Worm (Caenorhabditis elegans) whole organism, young adult: ENCODE results near the gene T06A1.5.

Experiments used
- B0019.2 ChIP-seq: fragments of 200-800 bp; sonication (Bioruptor generic); conservative IDR thresholded peaks from 2 replicates; pipeline ENCODE4 v1.3.6; 2022; ENCODE audit warnings: missing genetic modification reagents, missing genetic modification characterization, missing compliant biosample characterization
- D2030.7 ChIP-seq: fragments of 200-800 bp; sonication (Bioruptor generic); IDR thresholded peaks from 2 replicates; pipeline ENCODE4 v1.3.6; 2022; ENCODE audit warnings: missing genetic modification reagents, missing genetic modification characterization, missing compliant biosample characterization
- F22D6.2 ChIP-seq: sonication (generic microtip); optimal IDR thresholded peaks from 2 replicates; lab custom pipeline; 2016; ENCODE audit warnings: mild to moderate bottlenecking, missing genetic modification characterization, missing compliant biosample characterization
- F23B12.7 ChIP-seq: sonication (generic microtip); optimal IDR thresholded peaks from 2 replicates; lab custom pipeline; 2017; ENCODE audit warnings: missing genetic modification characterization, mild to moderate bottlenecking, missing compliant biosample characterization, antibody characterized with exemption, moderate library complexity; ENCODE audit not compliant: insufficient read depth
- F52B5.7 ChIP-seq: sonication (generic microtip); optimal IDR thresholded peaks from 2 replicates; lab custom pipeline; 2016; ENCODE audit warnings: mild to moderate bottlenecking, missing genetic modification characterization, missing compliant biosample characterization
- F57C9.4 ChIP-seq: sonication (generic microtip); optimal IDR thresholded peaks from 2 replicates; lab custom pipeline; 2017; ENCODE audit warnings: mild to moderate bottlenecking, missing genetic modification characterization, missing compliant biosample characterization
- K12H6.12 ChIP-seq: fragments of 200-800 bp; sonication (Bioruptor generic); optimal IDR thresholded peaks from 2 replicates; lab custom pipeline; 2018; ENCODE audit warnings: mild to moderate bottlenecking, missing genetic modification characterization, missing compliant biosample characterization
- ZK185.1 ChIP-seq: sonication (generic microtip); optimal IDR thresholded peaks from 2 replicates; lab custom pipeline; 2016; ENCODE audit warnings: mild to moderate bottlenecking, missing genetic modification characterization, missing compliant biosample characterization; ENCODE audit not compliant: poor library complexity, severe bottlenecking
- akir-1 ChIP-seq: fragments of 200-800 bp; sonication (Bioruptor generic); optimal IDR thresholded peaks from 2 replicates; lab custom pipeline; 2018; ENCODE audit warnings: mild to moderate bottlenecking, missing genetic modification characterization, moderate library complexity, missing compliant biosample characterization
- ama-1 ChIP-seq, 3 experiments: fragments of 150-350 bp in 1 of 3; sonication (generic microtip) in 2 of 3; optimal IDR thresholded peaks; 2 replicates each; lab custom pipeline; 2014 to 2018; ENCODE audit warnings: missing biosample characterization in 2 of 3, missing genetic modification characterization in 2 of 3, missing genetic modification reagents in 2 of 3
- athp-1 ChIP-seq: sonication (generic microtip); optimal IDR thresholded peaks from 2 replicates; lab custom pipeline; 2017; ENCODE audit warnings: mild to moderate bottlenecking, missing genetic modification characterization, missing compliant biosample characterization
- attf-3 ChIP-seq: fragments of 200-800 bp; sonication (Bioruptor generic); conservative IDR thresholded peaks from 2 replicates; pipeline ENCODE4 v1.3.6; 2022; ENCODE audit warnings: missing genetic modification reagents, missing genetic modification characterization, missing compliant biosample characterization
- attf-5 ChIP-seq: fragments of 200-800 bp; sonication (Bioruptor generic); optimal IDR thresholded peaks from 2 replicates; lab custom pipeline; 2018; ENCODE audit warnings: mild to moderate bottlenecking, missing genetic modification characterization, missing compliant biosample characterization
- bed-1 ChIP-seq: fragments of 200-800 bp; sonication (Bioruptor generic); IDR thresholded peaks from 2 replicates; pipeline ENCODE4 v1.3.6; 2022; ENCODE audit warnings: missing genetic modification reagents, missing genetic modification characterization, missing compliant biosample characterization
- bed-2 ChIP-seq: fragments of 200-800 bp; sonication (Bioruptor generic); IDR thresholded peaks from 2 replicates; pipeline ENCODE4 v1.3.6; 2022; ENCODE audit warnings: missing genetic modification reagents, missing genetic modification characterization, missing compliant biosample characterization
- ceh-40 ChIP-seq: fragments of 200-800 bp; sonication (Bioruptor generic); IDR thresholded peaks from 2 replicates; pipeline ENCODE4 v1.3.6; 2022; ENCODE audit warnings: missing genetic modification characterization, missing compliant biosample characterization
- dox-1 ChIP-seq: fragments of 200-800 bp; sonication (Bioruptor generic); IDR thresholded peaks from 2 replicates; pipeline ENCODE4 v1.3.6; 2022; ENCODE audit warnings: missing genetic modification reagents, missing genetic modification characterization, missing compliant biosample characterization
- egrh-3 ChIP-seq: fragments of 200-800 bp; sonication (Bioruptor generic); IDR thresholded peaks from 2 replicates; pipeline ENCODE4 v1.3.6; 2022; ENCODE audit warnings: missing genetic modification reagents, missing genetic modification characterization, missing compliant biosample characterization
- ets-4 ChIP-seq: fragments of 200-800 bp; sonication (Bioruptor generic); optimal IDR thresholded peaks from 2 replicates; lab custom pipeline; 2018; ENCODE audit warnings: mild to moderate bottlenecking, missing genetic modification characterization, missing compliant biosample characterization
- him-1 ChIP-seq: sonication (generic microtip); optimal IDR thresholded peaks from 2 replicates; lab custom pipeline; 2016; ENCODE audit warnings: missing genotype, missing genetic modification reagents, missing genetic modification characterization, missing compliant biosample characterization
- hsf-1 ChIP-seq: fragments of 200-800 bp; sonication (Bioruptor generic); IDR thresholded peaks from 2 replicates; pipeline ENCODE4 v1.3.6; 2022; ENCODE audit warnings: missing genetic modification reagents, missing genetic modification characterization, missing compliant biosample characterization
- lag-1 ChIP-seq: fragments of 200-800 bp; sonication (Bioruptor generic); IDR thresholded peaks from 2 replicates; pipeline ENCODE4 v1.3.6; 2022; ENCODE audit warnings: missing genetic modification reagents, missing genetic modification characterization, missing compliant biosample characterization
- let-526 ChIP-seq: fragments of 200-800 bp; sonication (Bioruptor generic); IDR thresholded peaks from 2 replicates; pipeline ENCODE4 v1.3.6; 2022; ENCODE audit warnings: missing genetic modification reagents, missing genetic modification characterization, missing compliant biosample characterization
- let-607 ChIP-seq, 2 experiments: fragments of 200-800 bp in 1 of 2; sonication (Bioruptor generic) in 1 of 2; sonication (generic microtip) in 1 of 2; optimal IDR thresholded peaks; 2 replicates each; lab custom pipeline; 2016 to 2018; ENCODE audit warnings: mild to moderate bottlenecking in 2 of 2, missing compliant biosample characterization in 2 of 2, missing genetic modification characterization in 2 of 2, moderate library complexity in 2 of 2, missing genotype in 1 of 2
- lin-35 ChIP-seq, 3 experiments: fragments of 150-350 bp in 2 of 3; sonication (generic microtip) in 1 of 3; optimal IDR thresholded peaks; 2 replicates each; lab custom pipeline; 2014 to 2018; ENCODE audit warnings: missing biosample characterization in 3 of 3, missing genetic modification characterization in 3 of 3, missing genetic modification reagents in 3 of 3
- lsl-1 ChIP-seq: fragments of 200-800 bp; sonication (Bioruptor generic); optimal IDR thresholded peaks from 2 replicates; lab custom pipeline; 2018; ENCODE audit warnings: mild to moderate bottlenecking, missing genetic modification characterization, moderate library complexity, missing compliant biosample characterization
- lsy-27 ChIP-seq: sonication (generic microtip); optimal IDR thresholded peaks from 2 replicates; lab custom pipeline; 2017; ENCODE audit warnings: missing genetic modification characterization, mild to moderate bottlenecking, missing compliant biosample characterization, antibody characterized with exemption, missing genotype, borderline replicate concordance; ENCODE audit not compliant: insufficient read depth
- madf-10 ChIP-seq: sonication (generic microtip); optimal IDR thresholded peaks from 2 replicates; lab custom pipeline; 2016; ENCODE audit warnings: mild to moderate bottlenecking, missing genetic modification characterization, missing compliant biosample characterization
- madf-6 ChIP-seq: fragments of 200-800 bp; sonication (Bioruptor generic); IDR thresholded peaks from 2 replicates; pipeline ENCODE4 v1.3.6; 2022; ENCODE audit warnings: missing genetic modification reagents, missing genetic modification characterization, missing compliant biosample characterization
- madf-8 ChIP-seq: fragments of 200-800 bp; sonication (Bioruptor generic); conservative IDR thresholded peaks from 2 replicates; pipeline ENCODE4 v1.3.6; 2022; ENCODE audit warnings: missing genetic modification reagents, missing genetic modification characterization, missing compliant biosample characterization
- nfya-2 ChIP-seq: fragments of 200-800 bp; sonication (Bioruptor generic); IDR thresholded peaks from 2 replicates; pipeline ENCODE4 v1.3.6; 2022; ENCODE audit warnings: missing genetic modification reagents, missing genetic modification characterization, missing compliant biosample characterization
- nfyb-1 ChIP-seq: fragments of 200-800 bp; sonication (Bioruptor generic); IDR thresholded peaks from 2 replicates; pipeline ENCODE4 v1.3.6; 2022; ENCODE audit warnings: missing genetic modification reagents, missing genetic modification characterization, missing compliant biosample characterization
- snpc-4 ChIP-seq, 5 experiments: fragments of 150-350 bp in 1 of 5; sonication (generic microtip) in 4 of 5; optimal IDR thresholded peaks; 2 replicates each; lab custom pipeline; 2014 to 2018; ENCODE audit warnings: missing genetic modification characterization in 5 of 5, missing biosample characterization in 3 of 5, antibody characterized with exemption in 2 of 5, mild to moderate bottlenecking in 2 of 5, missing compliant biosample characterization in 2 of 5, missing genotype in 2 of 5, moderate library complexity in 2 of 5, missing genetic modification reagents in 1 of 5
- somi-1 ChIP-seq: fragments of 200-800 bp; sonication (Bioruptor generic); optimal IDR thresholded peaks from 2 replicates; lab custom pipeline; 2018; ENCODE audit warnings: mild to moderate bottlenecking, missing genetic modification characterization, missing compliant biosample characterization
- sptf-2 ChIP-seq: fragments of 200-800 bp; sonication (Bioruptor generic); optimal IDR thresholded peaks from 2 replicates; lab custom pipeline; 2018; ENCODE audit warnings: mild to moderate bottlenecking, missing genetic modification characterization, missing compliant biosample characterization
- unc-62 ChIP-seq: fragments of 150-350 bp; optimal IDR thresholded peaks from 2 replicates; lab custom pipeline; 2014; ENCODE audit warnings: missing biosample characterization, missing genetic modification reagents, missing genetic modification characterization
- zfh-2 ChIP-seq: fragments of 200-800 bp; sonication (Bioruptor generic); conservative IDR thresholded peaks from 2 replicates; pipeline ENCODE4 v1.3.6; 2022; ENCODE audit warnings: missing genetic modification reagents, missing genetic modification characterization, missing compliant biosample characterization
- ztf-22 ChIP-seq: fragments of 200-800 bp; sonication (Bioruptor generic); optimal IDR thresholded peaks from 2 replicates; lab custom pipeline; 2018; ENCODE audit warnings: mild to moderate bottlenecking, missing genetic modification characterization, moderate library complexity, missing compliant biosample characterization
- ztf-6 ChIP-seq: fragments of 200-800 bp; sonication (Bioruptor generic); IDR thresholded peaks from 2 replicates; pipeline ENCODE4 v1.3.6; 2022; ENCODE audit warnings: missing genetic modification reagents, missing genetic modification characterization, missing compliant biosample characterization

Gene T06A1.5

DNA sequence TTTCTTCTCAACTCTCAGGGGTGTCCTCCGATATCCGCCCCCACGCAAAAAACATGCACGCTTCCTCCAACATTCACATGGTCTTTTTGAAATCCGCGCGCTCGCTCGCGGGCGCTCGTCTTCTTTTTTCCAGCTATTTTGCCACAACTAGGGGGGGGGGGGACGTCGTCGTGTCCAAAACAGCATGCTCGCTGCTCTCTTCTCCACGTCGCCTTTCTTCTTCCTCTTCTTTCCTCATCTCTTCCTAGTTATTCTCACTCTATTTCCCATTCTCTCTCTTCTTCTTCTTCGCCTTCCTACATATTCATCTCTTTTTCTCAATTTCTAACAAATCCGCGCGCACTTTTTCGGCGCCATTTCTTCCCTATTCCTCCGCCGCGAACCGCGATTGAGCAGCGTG, 16.4 kb downstream of the T06A1.5 start (continued):
- TF ChIP-seq hsf-1 = no peak
- TF ChIP-seq ztf-22 (GFP tag; lab: Kevin White, UChicago) = no peak
- TF ChIP-seq lag-1 = no peak
- no peak for TF ChIP-seq nfyb-1
- peak; percentile 86 for TF ChIP-seq zfh-2
- TF ChIP-seq bed-2 (GFP tag; lab: Robert Waterston, UW) = no peak
- TF ChIP-seq athp-1 (tag; lab: Kevin White, UChicago) = no peak

DNA sequence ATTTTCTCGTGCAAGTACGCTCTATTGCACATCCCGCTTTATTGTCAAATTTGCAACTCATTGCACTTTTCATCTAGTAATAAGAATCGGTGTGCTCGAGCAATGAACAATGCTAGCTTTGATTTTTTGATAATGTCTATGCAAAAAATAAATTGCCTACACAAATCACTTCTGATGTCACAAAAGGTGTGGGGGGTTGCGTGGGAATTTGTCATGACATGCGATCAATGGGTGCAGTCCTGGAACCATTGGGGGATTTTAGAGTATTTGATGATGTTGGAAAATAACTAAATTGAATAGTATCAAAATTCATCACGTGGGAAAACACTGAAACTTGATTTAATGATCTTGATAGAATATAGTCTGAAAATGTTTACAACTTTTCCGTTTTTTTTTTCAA, 18.9 kb downstream of the T06A1.5 start:
- TF ChIP-seq ztf-6 = no peak
- TF ChIP-seq, all 124 proteins: peak for 0

DNA sequence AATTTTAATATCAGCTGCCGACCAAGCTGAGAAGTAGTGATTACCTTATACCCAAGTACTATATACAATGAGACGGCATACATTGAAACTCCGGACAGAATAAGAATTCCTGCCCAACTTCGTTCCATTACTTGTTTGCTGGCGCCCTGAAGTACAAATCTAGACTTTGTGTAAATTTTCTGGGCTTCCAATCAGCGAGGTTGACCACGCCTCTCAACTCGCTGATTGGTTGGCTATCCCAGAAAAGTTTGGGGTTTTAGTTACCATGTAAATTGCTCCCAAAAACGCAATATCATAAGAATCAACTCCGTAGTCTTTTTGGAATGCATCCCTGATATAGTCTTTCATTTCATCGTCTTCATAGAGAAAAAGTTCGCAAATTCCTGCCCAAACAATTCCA, 28.2 kb downstream of the T06A1.5 start:
- TF ChIP-seq bed-1 (GFP tag; lab: Robert Waterston, UW) (no peak), let-526 (GFP tag; lab: Robert Waterston, UW) (no peak), madf-6 (no peak), dox-1 (GFP tag; lab: Robert Waterston, UW) (no peak), him-1 (tag; lab: Kevin White, UChicago) (no peak)

DNA sequence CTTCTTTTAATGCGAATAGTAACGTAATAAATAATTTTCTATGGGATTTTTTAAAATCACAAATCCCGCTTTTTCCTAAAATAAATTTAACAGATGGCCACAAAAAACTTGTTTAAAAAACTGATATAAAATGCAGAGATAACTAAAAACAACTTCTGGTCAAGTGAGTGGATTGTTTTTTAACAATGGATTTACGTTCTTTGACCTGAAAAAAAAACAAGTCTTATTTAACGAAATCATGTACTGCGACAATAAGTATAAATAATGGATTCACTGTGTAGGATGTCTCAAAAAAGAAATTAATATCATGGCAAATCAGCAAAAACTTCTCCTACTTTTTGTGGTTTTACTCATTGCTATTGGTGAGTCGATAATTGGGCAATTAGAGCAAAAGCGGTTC, 30.1 kb downstream of the T06A1.5 start, which contains the start of gene fipr-25:
TSS of gene fipr-25 (plus strand) at position 301 of the 400 bp plus-strand sequence.
- no peak for TF ChIP-seq lin-35 (GFP tag; optimal IDR thresholded peaks at IDR 0.05; lab: Kevin White, UChicago)
- TF ChIP-seq madf-8 = no peak
- TF ChIP-seq egrh-3 (GFP tag; lab: Robert Waterston, UW) = no peak
- TF ChIP-seq akir-1 = no peak
- no peak for TF ChIP-seq F57C9.4 (tag; lab: Kevin White, UChicago)
- TF ChIP-seq B0019.2 (GFP tag; lab: Robert Waterston, UW) = no peak
- TF ChIP-seq let-607 (tag; optimal IDR thresholded peaks at IDR 0.05; lab: Kevin White, UChicago) = no peak
- TF ChIP-seq lsy-27 = no peak
- no peak for TF ChIP-seq bed-1 (GFP tag; lab: Robert Waterston, UW)
- TF ChIP-seq ceh-40 = no peak
- no peak for TF ChIP-seq ama-1 (optimal IDR thresholded peaks at IDR 0.05; lab: Kevin White, UChicago)
- TF ChIP-seq ama-1 (GFP tag; optimal IDR thresholded peaks at IDR 0.05; lab: Kevin White, UChicago) = no peak
- no peak for TF ChIP-seq lsl-1 (GFP tag; lab: Kevin White, UChicago)
- no peak for TF ChIP-seq somi-1 (GFP tag; lab: Kevin White, UChicago)
- no peak for TF ChIP-seq F22D6.2 (tag; lab: Kevin White, UChicago)
- TF ChIP-seq K12H6.12 (tag; lab: Kevin White, UChicago) = no peak
- no peak for TF ChIP-seq ZK185.1 (tag; lab: Kevin White, UChicago)
- TF ChIP-seq F52B5.7 = no peak
- no peak for TF ChIP-seq D2030.7

DNA sequence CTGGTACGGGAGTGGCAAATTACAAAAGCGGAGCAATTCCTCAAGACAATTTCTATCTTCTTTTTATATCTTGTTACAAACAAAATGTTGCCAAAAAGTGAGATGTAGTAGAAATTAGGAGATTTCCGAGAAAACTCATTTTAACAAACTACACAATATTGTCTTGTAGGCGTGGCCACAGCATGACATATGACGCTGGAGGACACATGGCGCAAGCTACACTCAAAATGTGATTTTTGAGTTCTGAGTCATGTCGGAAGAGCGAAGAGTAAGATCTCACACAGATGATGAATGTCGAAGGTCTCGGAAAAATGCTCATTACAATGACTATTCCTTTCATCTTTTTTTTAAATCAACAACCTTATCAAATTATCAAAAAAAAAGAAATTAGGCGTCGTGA, 34.4 kb downstream of the T06A1.5 start, which contains the start of gene Y40B10B.1:
TSS of gene Y40B10B.1 (minus strand) at position 101 of the 400 bp plus-strand sequence.
- TF ChIP-seq attf-5 (GFP tag; lab: Kevin White, UChicago) (no peak), ets-4 (GFP tag; lab: Kevin White, UChicago) (no peak), snpc-4 (GFP tag; optimal IDR thresholded peaks at IDR 0.05; lab: Kevin White, UChicago) (no peak), snpc-4 (tag; optimal IDR thresholded peaks at IDR 0.05; lab: Kevin White, UChicago) (no peak), F23B12.7 (no peak), unc-62 (GFP tag; lab: Kevin White, UChicago) (no peak), attf-3 (GFP tag; lab: Robert Waterston, UW) (no peak), madf-10 (tag; lab: Kevin White, UChicago) (no peak), sptf-2 (GFP tag; lab: Kevin White, UChicago) (no peak), nfya-2 (no peak), K12H6.12 (tag; lab: Kevin White, UChicago) (no peak)
